Worm (Caenorhabditis elegans): Measurements from ENCODE around the gene R02D5.8.

R02D5.8 gene

ce11 chrV:14504120-14504519 lies 15.0 kb downstream of the R02D5.8 start:
- TF ChIP-seq unc-3 (GFP tag; conservative IDR thresholded peaks at IDR 0.05), result no peak
- TF ChIP-seq unc-3 (tag; optimal IDR thresholded peaks at IDR 0.05), result no peak
- TF ChIP-seq pax-1 (tag; optimal IDR thresholded peaks at IDR 0.05), result no peak
- no peak for TF ChIP-seq K02D7.2 (tag; optimal IDR thresholded peaks at IDR 0.05)

DNA sequence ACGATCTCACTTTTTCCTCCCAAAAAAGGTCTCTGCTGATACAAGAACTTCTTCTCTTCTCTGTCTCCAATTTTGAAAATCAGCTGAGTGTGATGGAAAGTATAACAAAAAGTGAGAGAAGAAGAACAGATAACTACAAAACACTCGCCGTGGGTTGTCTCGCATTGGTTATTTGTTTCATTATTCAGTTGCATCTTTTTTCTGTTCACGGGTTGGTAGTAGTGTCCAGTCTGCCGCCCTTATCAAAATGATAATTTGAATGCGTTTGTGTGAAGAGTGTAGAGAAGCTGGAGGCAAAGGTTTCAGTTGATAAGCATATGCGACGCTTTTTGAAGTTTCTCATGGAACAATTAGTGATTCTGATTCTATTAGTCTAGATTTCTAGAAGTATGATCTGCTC lies 16.1 kb downstream of the R02D5.8 start:
- TF ChIP-seq elt-2 (tag; optimal IDR thresholded peaks at IDR 0.05) (peak; percentile 47), ceh-14 (tag; optimal IDR thresholded peaks at IDR 0.05) (no peak)

ce11 chrV:14501136-14501535 lies 18.0 kb downstream of the R02D5.8 start, which contains the start of gene R02D5.24:
Gene R02D5.24, plus strand, starts transcription at chrV:14501340.
- TF ChIP-seq pat-9 (tag; optimal IDR thresholded peaks at IDR 0.05) (no peak), syd-9 (tag; optimal IDR thresholded peaks at IDR 0.05) (peak; percentile 8), tbx-2 (tag; optimal IDR thresholded peaks at IDR 0.05) (peak; percentile 8), gmeb-2 (tag; optimal IDR thresholded peaks at IDR 0.05) (no peak), ref-2 (tag; optimal IDR thresholded peaks at IDR 0.05) (peak; percentile 34), elt-2 (tag; optimal IDR thresholded peaks at IDR 0.05) (peak; percentile 31), ceh-22 (tag; optimal IDR thresholded peaks at IDR 0.05) (peak; percentile 8), ceh-19 (GFP tag; optimal IDR thresholded peaks at IDR 0.05) (peak; percentile 15)

DNA sequence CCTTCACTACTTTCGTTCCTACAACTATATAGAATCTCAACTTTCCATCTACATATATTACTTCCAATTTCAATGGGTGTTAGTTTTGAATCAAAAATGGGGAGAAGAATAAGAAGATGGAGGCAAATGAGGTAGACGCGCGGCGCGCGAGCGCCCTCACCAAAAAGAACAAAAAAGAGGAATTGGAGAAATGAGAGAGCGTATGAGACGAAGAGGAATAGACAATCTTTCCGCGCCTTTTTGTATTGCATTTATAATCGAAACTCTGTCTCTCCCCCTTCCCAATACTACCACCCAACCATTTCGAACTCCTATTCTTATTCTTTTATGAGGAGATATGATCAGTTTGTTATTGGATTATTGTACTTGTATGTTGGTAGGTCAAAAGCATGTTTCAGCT lies 18.6 kb downstream of the R02D5.8 start:
- TF ChIP-seq ets-4 (tag; optimal IDR thresholded peaks at IDR 0.05) (no peak), ceh-31 (tag; optimal IDR thresholded peaks at IDR 0.05) (peak; percentile 15)

DNA sequence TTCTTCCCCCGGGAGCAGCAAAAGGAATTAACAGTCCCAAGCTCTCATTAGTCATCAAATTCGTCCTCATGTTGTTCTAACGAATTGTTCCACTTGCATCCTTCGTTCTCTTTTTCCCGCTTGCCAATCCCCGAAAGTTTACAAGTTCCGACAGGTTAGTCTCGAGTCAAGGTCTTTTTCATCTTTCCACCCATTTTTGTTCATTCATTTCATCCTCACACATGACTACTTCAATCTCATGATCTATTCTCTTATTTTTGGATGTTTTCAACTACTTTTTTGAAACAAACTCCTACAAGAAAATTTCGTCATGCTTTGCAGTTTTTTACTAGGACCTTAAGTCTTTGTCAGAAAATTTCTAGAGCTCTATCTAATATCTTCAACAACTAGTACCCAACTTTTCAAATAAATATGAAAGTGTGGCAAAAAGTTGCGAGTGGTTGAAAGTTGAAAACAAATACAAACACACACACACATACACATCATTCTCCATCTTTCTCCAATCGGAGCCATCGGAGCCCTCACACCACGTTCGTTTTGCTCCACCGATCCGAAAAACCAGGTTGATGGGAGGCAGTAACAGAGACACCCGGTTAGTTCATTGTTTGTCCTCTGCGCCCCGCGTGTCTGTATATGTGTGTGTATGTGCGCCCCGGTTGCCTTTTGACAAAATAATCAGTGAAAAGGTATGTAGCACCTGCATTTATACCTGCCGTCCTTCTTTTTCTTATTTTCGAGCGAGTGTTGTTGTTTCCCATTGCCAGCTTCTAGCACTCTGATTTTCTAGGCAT lies 19.9 kb downstream of the R02D5.8 start:
- TF ChIP-seq Y22D7AL.16 (tag; optimal IDR thresholded peaks at IDR 0.05) (no peak), unc-3 (GFP tag; conservative IDR thresholded peaks at IDR 0.05) (no peak), unc-3 (tag; optimal IDR thresholded peaks at IDR 0.05) (no peak), hlh-15 (tag; optimal IDR thresholded peaks at IDR 0.05) (no peak), syd-9 (tag; optimal IDR thresholded peaks at IDR 0.05) (no peak), tbx-7 (tag; optimal IDR thresholded peaks at IDR 0.05) (no peak), hlh-8 (tag; optimal IDR thresholded peaks at IDR 0.05) (no peak), ceh-2 (tag; optimal IDR thresholded peaks at IDR 0.05) (no peak), ceh-24 (tag; optimal IDR thresholded peaks at IDR 0.05) (no peak), elt-2 (tag; optimal IDR thresholded peaks at IDR 0.05) (no peak)

DNA sequence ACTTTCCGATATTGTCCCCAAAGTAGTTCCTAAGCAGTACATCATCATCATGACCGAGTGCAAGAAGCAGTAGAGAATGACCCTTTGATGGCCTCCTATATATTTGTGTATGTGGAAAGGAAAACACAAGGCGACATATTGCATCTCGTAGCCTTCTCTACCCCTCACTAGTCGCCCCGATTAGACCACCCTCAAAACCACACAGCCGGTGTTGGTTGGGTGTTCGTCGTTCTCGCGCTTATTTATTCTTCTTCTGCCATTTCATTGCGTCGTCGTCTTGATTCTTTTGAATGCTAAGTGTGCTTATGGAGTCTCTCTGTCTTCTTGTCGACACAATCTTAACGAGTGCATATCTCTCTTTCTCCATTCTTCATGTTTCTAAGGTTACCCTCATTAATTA lies 21.0 kb downstream of the R02D5.8 start:
- TF ChIP-seq ets-4 (tag; optimal IDR thresholded peaks at IDR 0.05), result no peak
- TF ChIP-seq ceh-14 (tag; optimal IDR thresholded peaks at IDR 0.05), result no peak
- peak; percentile 18 for TF ChIP-seq ceh-34 (tag; optimal IDR thresholded peaks at IDR 0.05)
- TF ChIP-seq tbx-7 (tag; optimal IDR thresholded peaks at IDR 0.05), result no peak
- no peak for TF ChIP-seq zip-5 (tag; optimal IDR thresholded peaks at IDR 0.05)
- TF ChIP-seq pha-4 (tag; optimal IDR thresholded peaks at IDR 0.05), result no peak
- no peak for TF ChIP-seq madf-2 (tag; optimal IDR thresholded peaks at IDR 0.05)
- peak; percentile 29 for TF ChIP-seq elt-2 (tag; optimal IDR thresholded peaks at IDR 0.05)
- no peak for TF ChIP-seq C38D4.7 (GFP tag; optimal IDR thresholded peaks at IDR 0.05)
- TF ChIP-seq tbx-2 (tag; optimal IDR thresholded peaks at IDR 0.05), result peak; percentile 40
- TF ChIP-seq nfya-1 (tag; optimal IDR thresholded peaks at IDR 0.05), result peak; percentile 32
- no peak for TF ChIP-seq pros-1 (tag; optimal IDR thresholded peaks at IDR 0.05)
- no peak for TF ChIP-seq ceh-2 (tag; optimal IDR thresholded peaks at IDR 0.05)
- peak; percentile 29 for TF ChIP-seq ceh-31 (tag; optimal IDR thresholded peaks at IDR 0.05)
- TF ChIP-seq pha-2 (tag; optimal IDR thresholded peaks at IDR 0.05), result no peak
- no peak for TF ChIP-seq unc-55 (GFP tag; optimal IDR thresholded peaks at IDR 0.05)
- TF ChIP-seq K02D7.2 (tag; optimal IDR thresholded peaks at IDR 0.05), result no peak
- TF ChIP-seq mec-3 (tag; optimal IDR thresholded peaks at IDR 0.05; ENCODE audit: borderline replicate concordance), result no peak
- no peak for TF ChIP-seq unc-42 (tag; optimal IDR thresholded peaks at IDR 0.05)
